Worm (Caenorhabditis elegans) whole organism, early embryonic: ENCODE results near the gene spp-21.
"Not testable (repeated sequence)": the region's sequence is repeated elsewhere in the genome, so short reads cannot be mapped to it uniquely, and the experiment has no call there.

Experiments
- F13C5.2 ChIP-seq: sonication (generic microtip); optimal IDR thresholded peaks from 2 replicates; lab custom pipeline; 2017; ENCODE audit warnings: mild to moderate bottlenecking, missing genetic modification characterization, inconsistent platforms, missing compliant biosample characterization
- aly-1 ChIP-seq: sonication (generic microtip); optimal IDR thresholded peaks from 2 replicates; lab custom pipeline; 2016; ENCODE audit warnings: missing genetic modification characterization, missing compliant biosample characterization
- ama-1 ChIP-seq: fragments of 150-350 bp; optimal IDR thresholded peaks from 2 replicates; lab custom pipeline; 2014
- flt-1 ChIP-seq: fragments of 200-800 bp; sonication (Bioruptor generic); IDR thresholded peaks from 2 replicates; pipeline ENCODE4 v1.3.6; 2022; ENCODE audit warnings: missing genetic modification characterization, missing compliant biosample characterization
- hnd-1 ChIP-seq: sonication (generic microtip); optimal IDR thresholded peaks from 2 replicates; lab custom pipeline; 2016; ENCODE audit warnings: missing genetic modification characterization, missing compliant biosample characterization
- scrt-1 ChIP-seq: fragments of 200-800 bp; sonication (Bioruptor generic); IDR thresholded peaks from 2 replicates; pipeline ENCODE4 v1.3.6; 2022; ENCODE audit warnings: missing genetic modification characterization, missing compliant biosample characterization
- tbx-11 ChIP-seq: fragments of 200-800 bp; sonication (Bioruptor generic); IDR thresholded peaks from 2 replicates; pipeline ENCODE4 v1.3.6; 2022; ENCODE audit warnings: missing genetic modification characterization, missing compliant biosample characterization

DNA sequence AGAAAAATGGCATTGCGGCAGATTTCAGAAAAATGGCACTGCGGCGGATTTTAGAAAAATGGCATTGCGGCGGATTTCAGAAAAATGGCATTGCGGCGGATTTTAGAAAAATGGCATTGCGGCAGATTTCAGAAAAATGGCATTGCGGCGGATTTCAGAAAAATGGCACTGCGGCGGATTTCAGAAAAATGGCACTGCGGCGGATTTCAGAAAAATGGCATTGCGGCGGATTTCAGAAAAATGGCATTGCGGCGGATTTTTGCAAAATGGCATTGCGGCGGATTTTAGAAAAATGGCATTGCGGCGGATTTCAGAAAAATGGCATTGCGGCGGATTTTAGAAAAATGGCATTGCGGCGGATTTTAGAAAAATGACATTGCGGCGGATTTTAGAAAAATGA lies 46.6 kb upstream of the spp-21 start:
- TF ChIP-seq flt-1 (GFP tag; lab: Robert Waterston, UW) = peak; percentile 38; the same call in 1 of the 2 replicates
- not testable (repeated sequence) for TF ChIP-seq hnd-1 (tag; lab: Kevin White, UChicago); aly-1; ama-1 (lab: Kevin White, UChicago); scrt-1; tbx-11 (GFP tag; lab: Robert Waterston, UW); F13C5.2
